Worm (Caenorhabditis elegans) whole organism, L1 larva: Measurements from ENCODE around the gene W02H5.2.

Experiments used
- C04F5.9 ChIP-seq: sonication (generic microtip); optimal IDR thresholded peaks from 2 replicates; lab custom pipeline; 2016; ENCODE audit warnings: missing genetic modification characterization, missing compliant biosample characterization
- F16B12.6 ChIP-seq: fragments of 150-350 bp; optimal IDR thresholded peaks from 2 replicates; lab custom pipeline; 2014; ENCODE audit warnings: missing biosample characterization, missing genetic modification characterization
- Y116A8C.19 ChIP-seq: sonication (generic microtip); optimal IDR thresholded peaks from 2 replicates; lab custom pipeline; 2016; ENCODE audit warnings: missing compliant biosample characterization, missing genetic modification characterization, borderline replicate concordance
- aly-2 ChIP-seq: fragments of 150-350 bp; optimal IDR thresholded peaks from 2 replicates; lab custom pipeline; 2014; ENCODE audit warnings: missing biosample characterization, missing genetic modification characterization
- ama-1 ChIP-seq: fragments of 150-350 bp; optimal IDR thresholded peaks from 2 replicates; lab custom pipeline; 2014
- ceh-8 ChIP-seq: fragments of 200-800 bp; sonication (Bioruptor generic); optimal IDR thresholded peaks from 2 replicates; lab custom pipeline; 2018; ENCODE audit warnings: mild to moderate bottlenecking, missing genetic modification characterization, moderate library complexity, missing compliant biosample characterization
- ceh-82 ChIP-seq, 3 experiments: fragments of 150-350 bp in 1 of 3; sonication (generic microtip) in 2 of 3; optimal IDR thresholded peaks; 2 replicates each; lab custom pipeline; 2014 to 2017; ENCODE audit warnings: missing biosample characterization in 3 of 3, missing genetic modification characterization in 3 of 3
- ceh-90 ChIP-seq: sonication (generic microtip); optimal IDR thresholded peaks from 2 replicates; lab custom pipeline; 2016; ENCODE audit warnings: missing genetic modification characterization, missing compliant biosample characterization
- efl-1 ChIP-seq, 4 experiments: fragments of 150-350 bp; optimal IDR thresholded peaks in 3 of 4; peaks in 1 of 4; 1 replicate in 1 of 4; 2 replicates in 3 of 4; lab custom pipeline; 2014; ENCODE audit warnings: missing biosample characterization in 2 of 4, missing genetic modification characterization in 2 of 4, missing genetic modification reagents in 2 of 4
- egl-13 ChIP-seq: sonication (generic microtip); optimal IDR thresholded peaks from 2 replicates; lab custom pipeline; 2016; ENCODE audit warnings: missing genotype, missing genetic modification reagents, missing genetic modification characterization, missing compliant biosample characterization
- egl-27 ChIP-seq, 2 experiments: fragments of 150-350 bp in 1 of 2; sonication (generic microtip); optimal IDR thresholded peaks; 3 replicates each; lab custom pipeline; 2017 to 2018; ENCODE audit warnings: missing biosample characterization in 2 of 2, missing genetic modification characterization in 2 of 2, missing genetic modification reagents in 2 of 2
- elt-3 ChIP-seq, 6 experiments: fragments of 150-350 bp in 1 of 6; sonication (generic microtip); optimal IDR thresholded peaks; 2 replicates each; lab custom pipeline; 2017 to 2018; ENCODE audit warnings: missing biosample characterization in 6 of 6, missing genetic modification characterization in 6 of 6, inconsistent platforms in 1 of 6
- fkh-10 ChIP-seq: sonication (generic microtip); optimal IDR thresholded peaks from 2 replicates; lab custom pipeline; 2017; ENCODE audit warnings: missing biosample characterization, missing genetic modification reagents, missing genetic modification characterization
- fkh-4 ChIP-seq: sonication (generic microtip); optimal IDR thresholded peaks from 2 replicates; lab custom pipeline; 2016; ENCODE audit warnings: missing compliant biosample characterization, missing genetic modification characterization, borderline replicate concordance
- fkh-8 ChIP-seq: sonication (generic microtip); optimal IDR thresholded peaks from 2 replicates; lab custom pipeline; 2016; ENCODE audit warnings: mild to moderate bottlenecking, missing genetic modification characterization, missing compliant biosample characterization
- fos-1 ChIP-seq: fragments of 150-350 bp; optimal IDR thresholded peaks from 2 replicates; lab custom pipeline; 2014; ENCODE audit warnings: missing biosample characterization, missing genetic modification characterization
- grh-1 ChIP-seq: fragments of 200-800 bp; sonication (Bioruptor generic); IDR thresholded peaks from 2 replicates; pipeline ENCODE4 v1.3.6; 2022; ENCODE audit warnings: missing genetic modification reagents, missing genetic modification characterization, missing compliant biosample characterization
- hlh-17 ChIP-seq: fragments of 200-800 bp; sonication (Bioruptor generic); optimal IDR thresholded peaks from 2 replicates; lab custom pipeline; 2018; ENCODE audit warnings: missing genetic modification characterization, mild to moderate bottlenecking, missing compliant biosample characterization, moderate library complexity, borderline replicate concordance
- hlh-4 ChIP-seq: sonication (generic microtip); optimal IDR thresholded peaks from 2 replicates; lab custom pipeline; 2016; ENCODE audit warnings: mild to moderate bottlenecking, missing genetic modification characterization, missing compliant biosample characterization
- isw-1 ChIP-seq: fragments of 200-800 bp; sonication (Bioruptor generic); IDR thresholded peaks from 2 replicates; pipeline ENCODE4 v1.3.6; 2022; ENCODE audit warnings: missing genetic modification characterization, missing compliant biosample characterization
- mab-9 ChIP-seq: fragments of 200-800 bp; sonication (Bioruptor generic); IDR thresholded peaks from 2 replicates; pipeline ENCODE4 v1.3.6; 2022; ENCODE audit warnings: missing genetic modification reagents, missing genetic modification characterization, missing compliant biosample characterization
- mdl-1 ChIP-seq, 2 experiments: fragments of 150-350 bp; optimal IDR thresholded peaks; 2 replicates each; lab custom pipeline; 2014 to 2017; ENCODE audit warnings: missing biosample characterization in 2 of 2, missing genetic modification characterization in 2 of 2, inconsistent platforms in 1 of 2
- mef-2 ChIP-seq: fragments of 150-350 bp; optimal IDR thresholded peaks from 2 replicates; lab custom pipeline; 2014; ENCODE audit warnings: missing biosample characterization, missing genetic modification characterization
- mep-1 ChIP-seq: fragments of 150-350 bp; optimal IDR thresholded peaks from 2 replicates; lab custom pipeline; 2014; ENCODE audit warnings: missing biosample characterization, missing genetic modification characterization
- nhr-11 ChIP-seq: fragments of 150-350 bp; optimal IDR thresholded peaks from 2 replicates; lab custom pipeline; 2014; ENCODE audit warnings: missing biosample characterization, missing genetic modification characterization
- nhr-19 ChIP-seq: fragments of 200-800 bp; sonication (Bioruptor generic); conservative IDR thresholded peaks from 2 replicates; pipeline ENCODE4 v1.3.6; 2022; ENCODE audit warnings: missing genetic modification characterization, missing compliant biosample characterization
- nhr-237 ChIP-seq: fragments of 150-350 bp; optimal IDR thresholded peaks from 2 replicates; lab custom pipeline; 2014; ENCODE audit warnings: missing biosample characterization, missing genetic modification characterization
- nhr-28 ChIP-seq: fragments of 150-350 bp; optimal IDR thresholded peaks from 2 replicates; lab custom pipeline; 2014; ENCODE audit warnings: missing biosample characterization, missing genetic modification characterization
- nhr-71 ChIP-seq: sonication (generic microtip); optimal IDR thresholded peaks from 2 replicates; lab custom pipeline; 2016; ENCODE audit warnings: mild to moderate bottlenecking, missing genetic modification characterization, moderate library complexity, missing compliant biosample characterization
- nhr-76 ChIP-seq: sonication (generic microtip); optimal IDR thresholded peaks from 2 replicates; lab custom pipeline; 2017; ENCODE audit warnings: missing biosample characterization, missing genetic modification characterization
- nhr-77 ChIP-seq: fragments of 150-350 bp; optimal IDR thresholded peaks from 2 replicates; lab custom pipeline; 2014; ENCODE audit warnings: missing biosample characterization, missing genetic modification characterization
- nhr-84 ChIP-seq: sonication (generic microtip); optimal IDR thresholded peaks from 2 replicates; lab custom pipeline; 2017; ENCODE audit warnings: missing biosample characterization, missing genetic modification characterization
- nhr-85 ChIP-seq: sonication (generic microtip); peaks from one replicate; lab custom pipeline; 2016; ENCODE audit warnings: missing genetic modification characterization, inconsistent platforms, missing compliant biosample characterization
- nhr-90 ChIP-seq: sonication (generic microtip); optimal IDR thresholded peaks from 2 replicates; lab custom pipeline; 2016; ENCODE audit warnings: mild to moderate bottlenecking, missing genetic modification characterization, missing compliant biosample characterization; ENCODE audit not compliant: poor library complexity
- pax-3 ChIP-seq: fragments of 200-800 bp; sonication (Bioruptor generic); optimal IDR thresholded peaks from 2 replicates; lab custom pipeline; 2018; ENCODE audit warnings: mild to moderate bottlenecking, missing genetic modification characterization, moderate library complexity, missing compliant biosample characterization
- rnt-1 ChIP-seq: sonication (generic microtip); optimal IDR thresholded peaks from 2 replicates; lab custom pipeline; 2016; ENCODE audit warnings: mild to moderate bottlenecking, missing genetic modification characterization, moderate library complexity, missing compliant biosample characterization
- skn-1 ChIP-seq: fragments of 150-350 bp; optimal IDR thresholded peaks from 2 replicates; lab custom pipeline; 2014; ENCODE audit warnings: missing biosample characterization, missing genetic modification characterization
- snu-23 ChIP-seq: sonication (generic microtip); optimal IDR thresholded peaks from 2 replicates; lab custom pipeline; 2016; ENCODE audit warnings: missing genetic modification characterization, missing compliant biosample characterization
- sox-4 ChIP-seq: sonication (generic microtip); optimal IDR thresholded peaks from 2 replicates; lab custom pipeline; 2016; ENCODE audit warnings: missing genetic modification characterization, missing compliant biosample characterization
- sup-37 ChIP-seq: fragments of 200-800 bp; sonication (Bioruptor generic); optimal IDR thresholded peaks from 2 replicates; lab custom pipeline; 2018; ENCODE audit warnings: mild to moderate bottlenecking, missing genetic modification characterization, missing compliant biosample characterization
- swsn-7 ChIP-seq: sonication (generic microtip); optimal IDR thresholded peaks from 2 replicates; lab custom pipeline; 2016; ENCODE audit warnings: missing genetic modification characterization, missing compliant biosample characterization
- tbx-2 ChIP-seq: sonication (generic microtip); optimal IDR thresholded peaks from 2 replicates; lab custom pipeline; 2016; ENCODE audit warnings: missing genetic modification characterization, missing compliant biosample characterization
- tlp-1 ChIP-seq: fragments of 150-350 bp; optimal IDR thresholded peaks from 2 replicates; lab custom pipeline; 2014; ENCODE audit warnings: missing biosample characterization, missing genetic modification characterization
- unc-130 ChIP-seq: fragments of 150-350 bp; optimal IDR thresholded peaks from 2 replicates; lab custom pipeline; 2017; ENCODE audit warnings: missing biosample characterization, missing genetic modification characterization, inconsistent platforms
- unc-86 ChIP-seq: sonication (generic microtip); optimal IDR thresholded peaks from 2 replicates; lab custom pipeline; 2016; ENCODE audit warnings: missing genetic modification characterization, missing compliant biosample characterization
- unc-98 ChIP-seq: fragments of 200-800 bp; sonication (Bioruptor generic); IDR thresholded peaks from 2 replicates; pipeline ENCODE4 v1.3.6; 2022; ENCODE audit warnings: missing genetic modification characterization, missing compliant biosample characterization
- xbp-1 ChIP-seq: sonication (generic microtip); optimal IDR thresholded peaks from 2 replicates; lab custom pipeline; 2016; ENCODE audit warnings: missing genetic modification characterization, missing compliant biosample characterization
- zag-1 ChIP-seq: fragments of 150-350 bp; optimal IDR thresholded peaks from 2 replicates; lab custom pipeline; 2014; ENCODE audit warnings: missing biosample characterization, missing genetic modification characterization
- ztf-11 ChIP-seq, 2 experiments: sonication (generic microtip); optimal IDR thresholded peaks; 2 replicates each; lab custom pipeline; 2016 to 2017; ENCODE audit warnings: missing genetic modification characterization in 2 of 2, missing biosample characterization in 1 of 2, missing compliant biosample characterization in 1 of 2
- ztf-4 ChIP-seq: fragments of 150-350 bp; optimal IDR thresholded peaks from 2 replicates; lab custom pipeline; 2014; ENCODE audit warnings: missing biosample characterization, missing genetic modification characterization

The W02H5.2 gene

ce11 chrV:2672603-2673002, 33.5 kb downstream of the W02H5.2 start, which contains the start of gene W02G9.3 (continued):
- TF ChIP-seq elt-3 (tag; optimal IDR thresholded peaks at IDR 0.05; lab: Kevin White, UChicago) (peak in 1 of 6 experiments; percentile 66), nhr-19 (GFP tag; lab: Robert Waterston, UW) (peak; percentile 60), zag-1 (no peak), nhr-11 (tag; lab: Kevin White, UChicago) (peak; percentile 82), nhr-28 (no peak), F16B12.6 (tag; lab: Kevin White, UChicago) (peak; percentile 45), swsn-7 (peak; percentile 80), pax-3 (tag; lab: Kevin White, UChicago) (peak; percentile 74), mep-1 (tag; lab: Kevin White, UChicago) (peak; percentile 89), fkh-4 (tag; lab: Kevin White, UChicago) (peak; percentile 31), ztf-11 (tag; optimal IDR thresholded peaks at IDR 0.05; lab: Kevin White, UChicago) (peak in 1 of 2 experiments; percentile 40), fos-1 (tag; lab: Kevin White, UChicago) (peak; percentile 68), sox-4 (tag; lab: Kevin White, UChicago) (peak; percentile 56), mab-9 (GFP tag; lab: Robert Waterston, UW) (no peak), grh-1 (GFP tag; lab: Robert Waterston, UW) (no peak), fkh-10 (GFP tag; lab: Kevin White, UChicago) (peak; percentile 49), egl-13 (tag; lab: Kevin White, UChicago) (peak; percentile 17), ceh-90 (tag; lab: Kevin White, UChicago) (peak; percentile 35), mef-2 (tag; lab: Kevin White, UChicago) (no peak), fkh-8 (peak; percentile 83), unc-86 (tag; lab: Kevin White, UChicago) (peak; percentile 66), ceh-8 (peak; percentile 33), unc-98 (GFP tag; lab: Robert Waterston, UW) (no peak), nhr-76 (no peak), nhr-237 (tag; lab: Kevin White, UChicago) (peak; percentile 55), nhr-84 (no peak), unc-130 (tag; lab: Kevin White, UChicago) (peak; percentile 74), mdl-1 (tag; optimal IDR thresholded peaks at IDR 0.05; lab: Kevin White, UChicago) (peak in 1 of 2 experiments; percentile 61), hlh-17 (GFP tag; lab: Kevin White, UChicago) (no peak), ztf-4 (tag; lab: Kevin White, UChicago) (peak; percentile 40), ceh-82 (tag; optimal IDR thresholded peaks at IDR 0.05; lab: Kevin White, UChicago) (peak; percentile 66 to 89 (median 81)), nhr-90 (tag; lab: Kevin White, UChicago) (peak; percentile 78), skn-1 (tag; lab: Kevin White, UChicago) (peak; percentile 88), hlh-4 (no peak), ama-1 (lab: Kevin White, UChicago) (peak; percentile 43)

ce11 chrV:2673807-2674206, 34.7 kb downstream of the W02H5.2 start:
- TF ChIP-seq hlh-17 (GFP tag; lab: Kevin White, UChicago): no peak
- TF ChIP-seq fkh-10 (GFP tag; lab: Kevin White, UChicago): peak; percentile 4
- no peak for TF ChIP-seq nhr-77
- no peak for TF ChIP-seq tlp-1 (tag; lab: Kevin White, UChicago)
- peak; percentile 53 for TF ChIP-seq nhr-90 (tag; lab: Kevin White, UChicago)
- peak; percentile 15 for TF ChIP-seq xbp-1 (tag; lab: Kevin White, UChicago)
- peak; percentile 47 for TF ChIP-seq nhr-71
- no peak for TF ChIP-seq mab-9 (GFP tag; lab: Robert Waterston, UW)
- TF ChIP-seq tbx-2 (tag; lab: Kevin White, UChicago): peak; percentile 14
- no peak for TF ChIP-seq C04F5.9 (tag; lab: Kevin White, UChicago)
- TF ChIP-seq aly-2 (tag; lab: Kevin White, UChicago): no peak
- TF ChIP-seq sox-4 (tag; lab: Kevin White, UChicago): no peak
- TF ChIP-seq ztf-11 (tag; optimal IDR thresholded peaks at IDR 0.05; lab: Kevin White, UChicago): no peak
- TF ChIP-seq nhr-85 (tag; lab: Kevin White, UChicago): peak; percentile 36
- TF ChIP-seq unc-86 (tag; lab: Kevin White, UChicago): no peak
- peak; percentile 15 for TF ChIP-seq skn-1 (tag; lab: Kevin White, UChicago)
- no peak for TF ChIP-seq nhr-237 (tag; lab: Kevin White, UChicago)
- TF ChIP-seq sup-37: no peak
- TF ChIP-seq fkh-8: no peak
- TF ChIP-seq unc-98 (GFP tag; lab: Robert Waterston, UW): no peak
- no peak for TF ChIP-seq Y116A8C.19 (tag; lab: Kevin White, UChicago)
- no peak for TF ChIP-seq nhr-19 (GFP tag; lab: Robert Waterston, UW)
- no peak for TF ChIP-seq ceh-90 (tag; lab: Kevin White, UChicago)
- peak; percentile 53 for TF ChIP-seq snu-23 (GFP tag; lab: Kevin White, UChicago)
- TF ChIP-seq swsn-7: peak; percentile 33
- peak; percentile 10 for TF ChIP-seq mep-1 (tag; lab: Kevin White, UChicago)
- peak; percentile 31 to 34 for TF ChIP-seq efl-1 (optimal IDR thresholded peaks at IDR 0.05; lab: Kevin White, UChicago)
- peak; percentile 33 to 95 for TF ChIP-seq efl-1 (GFP tag; optimal IDR thresholded peaks at IDR 0.05 in 1 of 2; lab: Kevin White, UChicago)
- TF ChIP-seq rnt-1 (tag; lab: Kevin White, UChicago): peak; percentile 45
- no peak for TF ChIP-seq egl-27 (tag; optimal IDR thresholded peaks at IDR 0.05; lab: Kevin White, UChicago)
- no peak for TF ChIP-seq isw-1
